Fruit fly (Drosophila melanogaster) whole organism, adult: ENCODE data around the gene Prestin.

Source experiments
- CG11617 ChIP-seq: fragments of 200-800 bp; sonication (Bioruptor generic); optimal IDR thresholded peaks from 2 replicates; lab custom pipeline; 2017; ENCODE audit warnings: mild to moderate bottlenecking, missing biosample characterization, missing genetic modification reagents, missing genetic modification characterization
- CG1620 ChIP-seq: fragments of 200-800 bp; sonication (Bioruptor generic); optimal IDR thresholded peaks from 2 replicates; lab custom pipeline; 2016; ENCODE audit warnings: missing biosample characterization, missing genetic modification characterization
- Hr96 ChIP-seq: fragments of 200-800 bp; sonication (Bioruptor generic); optimal IDR thresholded peaks from 2 replicates; lab custom pipeline; 2016; ENCODE audit warnings: missing biosample characterization, missing genetic modification characterization
- cnc ChIP-seq, 2 experiments: fragments of >200 bp; optimal IDR thresholded peaks; 2 replicates each; lab custom pipeline; 2017
- kay ChIP-seq: fragments of 200-800 bp; sonication (Bioruptor generic); peaks from one replicate; lab custom pipeline; 2016; ENCODE audit warnings: missing biosample characterization, missing genetic modification characterization, borderline replicate concordance
- ovo ChIP-seq: fragments of 200-800 bp; sonication (Bioruptor generic); optimal IDR thresholded peaks from 2 replicates; lab custom pipeline; 2016; ENCODE audit warnings: missing biosample characterization, missing genetic modification characterization
- tj ChIP-seq: fragments of 200-800 bp; sonication (Bioruptor generic); optimal IDR thresholded peaks from 3 replicates; lab custom pipeline; 2017; ENCODE audit warnings: missing biosample characterization, mild to moderate bottlenecking, missing genetic modification characterization, moderate library complexity

dm6 chr3L:17926575-17927276 is 19.1 kb upstream of the Prestin start:
- no peak for TF ChIP-seq cnc (optimal IDR thresholded peaks at IDR 0.05; lab: Kevin White, UChicago)
- no peak for TF ChIP-seq CG11617 (GFP tag; lab: Kevin White, UChicago)
- TF ChIP-seq tj (GFP tag; lab: Kevin White, UChicago) = no peak
- TF ChIP-seq ovo (GFP tag; lab: Kevin White, UChicago) = no peak
- no peak for TF ChIP-seq CG1620 (GFP tag; lab: Kevin White, UChicago)
- no peak for TF ChIP-seq kay (GFP tag; lab: Kevin White, UChicago)
- no peak for TF ChIP-seq Hr96
